Worm (Caenorhabditis elegans): ENCODE data around the gene B0432.8.

DNA sequence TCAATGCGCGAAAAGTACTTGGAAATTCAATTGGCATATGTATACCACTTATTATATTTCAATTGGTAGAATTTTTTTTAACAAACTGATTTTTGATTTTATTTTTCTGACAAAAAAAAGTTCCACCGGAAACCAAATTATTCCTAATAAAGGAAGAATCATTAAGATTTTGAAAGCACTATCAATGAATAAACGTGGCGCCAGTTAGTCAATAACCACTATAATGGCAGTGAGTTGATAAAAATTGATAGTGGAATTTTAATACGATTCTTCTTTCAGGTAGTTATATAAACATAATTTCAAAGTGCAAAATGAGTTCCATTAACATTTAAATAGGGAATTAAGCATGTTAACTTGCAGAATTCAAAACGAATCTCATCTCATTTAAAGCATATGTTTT lies 27.1 kb upstream of the B0432.8 start, which contains the start of gene col-69:
- TF ChIP-seq ama-1 (optimal IDR thresholded peaks at IDR 0.05) (no peak), mdl-1 (tag; optimal IDR thresholded peaks at IDR 0.05) (no peak), unc-39 (tag; optimal IDR thresholded peaks at IDR 0.05) (no peak), elt-1 (tag; optimal IDR thresholded peaks at IDR 0.05) (no peak), nhr-11 (tag; optimal IDR thresholded peaks at IDR 0.05) (no peak), nhr-67 (tag; optimal IDR thresholded peaks at IDR 0.05) (no peak), ceh-82 (tag; optimal IDR thresholded peaks at IDR 0.05) (no peak)

Data from whole organism, L3 larva.